Fruit fly (Drosophila melanogaster) whole organism, prepupa: ENCODE measurements around the gene CG3402.

ENCODE experiments used
- Blimp-1 ChIP-seq: fragments of 200-800 bp; sonication (Bioruptor generic); optimal IDR thresholded peaks from 3 replicates; lab custom pipeline; 2017; ENCODE audit warnings: missing biosample characterization, missing genetic modification characterization, mild to moderate bottlenecking, moderate library complexity, missing genetic modification reagents
- CG10669 ChIP-seq: fragments of 200-800 bp; sonication (Bioruptor generic); optimal IDR thresholded peaks from 3 replicates; lab custom pipeline; 2018; ENCODE audit warnings: missing biosample characterization, mild to moderate bottlenecking, missing genetic modification characterization, moderate library complexity
- CG11294 ChIP-seq: fragments of 200-800 bp; sonication (Bioruptor generic); IDR thresholded peaks from 2 replicates; pipeline ENCODE4 v1.3.6; 2022; ENCODE audit warnings: missing biosample characterization, missing genetic modification characterization
- CG15336 ChIP-seq: fragments of 200-800 bp; sonication (Bioruptor generic); IDR thresholded peaks from 2 replicates; pipeline ENCODE4 v1.3.6; 2022; ENCODE audit warnings: missing biosample characterization, missing genetic modification characterization
- CG1621 ChIP-seq: fragments of 200-800 bp; sonication (Bioruptor generic); optimal IDR thresholded peaks from 3 replicates; lab custom pipeline; 2018; ENCODE audit warnings: missing biosample characterization, mild to moderate bottlenecking, missing genetic modification characterization
- CG16779 ChIP-seq: fragments of 200-800 bp; sonication (Bioruptor generic); optimal IDR thresholded peaks from 3 replicates; lab custom pipeline; 2017; ENCODE audit warnings: missing biosample characterization, mild to moderate bottlenecking, missing genetic modification characterization
- CG3032 ChIP-seq: fragments of 200-800 bp; optimal IDR thresholded peaks from 2 replicates; lab custom pipeline; 2019; ENCODE audit warnings: missing biosample characterization, mild to moderate bottlenecking, missing genetic modification characterization, moderate library complexity
- CG31627 ChIP-seq: fragments of 200-800 bp; sonication (Bioruptor generic); optimal IDR thresholded peaks from 3 replicates; lab custom pipeline; 2016; ENCODE audit warnings: missing biosample characterization, missing genetic modification characterization
- CG32006 ChIP-seq: fragments of 200-800 bp; sonication (Bioruptor generic); optimal IDR thresholded peaks from 3 replicates; lab custom pipeline; 2017; ENCODE audit warnings: missing biosample characterization, mild to moderate bottlenecking, missing genetic modification characterization
- CG34406 ChIP-seq: fragments of 200-800 bp; sonication (Bioruptor generic); optimal IDR thresholded peaks from 3 replicates; lab custom pipeline; 2016; ENCODE audit warnings: missing biosample characterization, missing genetic modification characterization
- CG3919 ChIP-seq: fragments of 200-800 bp; sonication (Bioruptor generic); optimal IDR thresholded peaks from 3 replicates; lab custom pipeline; 2016; ENCODE audit warnings: missing biosample characterization, missing genetic modification characterization
- CG4318 ChIP-seq: fragments of 200-800 bp; sonication (Bioruptor generic); optimal IDR thresholded peaks from 3 replicates; lab custom pipeline; 2017; ENCODE audit warnings: missing biosample characterization, mild to moderate bottlenecking, missing genetic modification characterization
- CG6792 ChIP-seq: fragments of 200-800 bp; sonication (Bioruptor generic); optimal IDR thresholded peaks from 3 replicates; lab custom pipeline; 2016; ENCODE audit warnings: missing biosample characterization, missing genetic modification characterization
- CG6808 ChIP-seq: fragments of 200-800 bp; sonication (Bioruptor generic); optimal IDR thresholded peaks from 3 replicates; lab custom pipeline; 2017; ENCODE audit warnings: missing biosample characterization, missing genetic modification characterization, mild to moderate bottlenecking, moderate library complexity, missing genetic modification reagents
- CG6854 ChIP-seq: fragments of 200-800 bp; sonication (Bioruptor generic); optimal IDR thresholded peaks from 2 replicates; lab custom pipeline; 2017; ENCODE audit warnings: missing biosample characterization, mild to moderate bottlenecking, missing genetic modification characterization
- CG7368 ChIP-seq: fragments of 200-800 bp; sonication (Bioruptor generic); optimal IDR thresholded peaks from 3 replicates; lab custom pipeline; 2016; ENCODE audit warnings: missing biosample characterization, missing genetic modification characterization
- CG8119 ChIP-seq: fragments of 200-800 bp; sonication (Bioruptor generic); IDR thresholded peaks from 3 replicates; pipeline ENCODE4 v1.3.6; 2022; ENCODE audit warnings: missing biosample characterization, missing genetic modification characterization
- CG8319 ChIP-seq: fragments of 200-800 bp; sonication (Bioruptor generic); optimal IDR thresholded peaks from 3 replicates; lab custom pipeline; 2016; ENCODE audit warnings: missing biosample characterization, missing genetic modification characterization
- CG9139 ChIP-seq: fragments of 200-800 bp; sonication (Bioruptor generic); optimal IDR thresholded peaks from 3 replicates; lab custom pipeline; 2017; ENCODE audit warnings: missing biosample characterization, mild to moderate bottlenecking, missing genetic modification characterization
- Eip75B ChIP-seq: fragments of 200-800 bp; sonication (Bioruptor generic); optimal IDR thresholded peaks from 3 replicates; lab custom pipeline; 2016; ENCODE audit warnings: missing biosample characterization, missing genetic modification characterization
- Eip78C ChIP-seq: fragments of 200-800 bp; sonication (Bioruptor generic); peaks from one replicate; lab custom pipeline; 2016; ENCODE audit warnings: missing biosample characterization, missing genetic modification characterization
- Eip93F ChIP-seq: fragments of 200-800 bp; sonication (Bioruptor generic); optimal IDR thresholded peaks from 2 replicates; lab custom pipeline; 2016; ENCODE audit warnings: missing biosample characterization, mild to moderate bottlenecking, missing genetic modification characterization
- Ets21C ChIP-seq: fragments of 200-800 bp; sonication (Bioruptor generic); optimal IDR thresholded peaks from 3 replicates; lab custom pipeline; 2016; ENCODE audit warnings: missing biosample characterization, missing genetic modification characterization
- Ets96B ChIP-seq: fragments of 200-800 bp; optimal IDR thresholded peaks from 2 replicates; lab custom pipeline; 2019; ENCODE audit warnings: missing biosample characterization, mild to moderate bottlenecking, missing genetic modification characterization, moderate library complexity
- Gug ChIP-seq: fragments of 200-800 bp; sonication (Bioruptor generic); IDR thresholded peaks from 2 replicates; pipeline ENCODE4 v1.3.6; 2022; ENCODE audit warnings: missing biosample characterization, missing genetic modification characterization
- Hr39 ChIP-seq: fragments of 200-800 bp; sonication (Bioruptor generic); optimal IDR thresholded peaks from 2 replicates; lab custom pipeline; 2016; ENCODE audit warnings: missing biosample characterization, missing genetic modification characterization
- Hr4 ChIP-seq: fragments of 200-800 bp; sonication (Bioruptor generic); optimal IDR thresholded peaks from 3 replicates; lab custom pipeline; 2016; ENCODE audit warnings: missing biosample characterization, missing genetic modification characterization
- Lpt ChIP-seq: fragments of 200-800 bp; sonication (Bioruptor generic); optimal IDR thresholded peaks from 3 replicates; lab custom pipeline; 2016; ENCODE audit warnings: missing biosample characterization, missing genetic modification characterization
- Met ChIP-seq: fragments of 200-800 bp; sonication (Bioruptor generic); optimal IDR thresholded peaks from 3 replicates; lab custom pipeline; 2016; ENCODE audit warnings: missing biosample characterization, missing genetic modification characterization
- OdsH ChIP-seq: fragments of 200-800 bp; sonication (Bioruptor generic); optimal IDR thresholded peaks from 3 replicates; lab custom pipeline; 2016; ENCODE audit warnings: missing biosample characterization, missing genetic modification characterization
- Smox ChIP-seq: fragments of 200-800 bp; sonication (Bioruptor generic); optimal IDR thresholded peaks from 3 replicates; lab custom pipeline; 2016; ENCODE audit warnings: missing biosample characterization, missing genetic modification characterization
- Sox102F ChIP-seq: fragments of 200-800 bp; sonication (Bioruptor generic); optimal IDR thresholded peaks from 2 replicates; lab custom pipeline; 2016; ENCODE audit warnings: missing biosample characterization, mild to moderate bottlenecking, missing genetic modification characterization
- Sox14 ChIP-seq: fragments of 200-800 bp; sonication (Bioruptor generic); optimal IDR thresholded peaks from 3 replicates; lab custom pipeline; 2016; ENCODE audit warnings: missing biosample characterization, missing genetic modification characterization
- Sox15 ChIP-seq: fragments of 200-800 bp; sonication (Bioruptor generic); optimal IDR thresholded peaks from 3 replicates; lab custom pipeline; 2016; ENCODE audit warnings: missing biosample characterization, missing genetic modification characterization
- acj6 ChIP-seq: fragments of 200-800 bp; sonication (Bioruptor generic); optimal IDR thresholded peaks from 3 replicates; lab custom pipeline; 2016; ENCODE audit warnings: missing biosample characterization, missing genetic modification characterization
- cyc ChIP-seq: fragments of 200-800 bp; sonication (Bioruptor generic); optimal IDR thresholded peaks from 3 replicates; lab custom pipeline; 2016; ENCODE audit warnings: missing biosample characterization, missing genetic modification characterization
- dac ChIP-seq: fragments of 200-800 bp; sonication (Bioruptor generic); optimal IDR thresholded peaks from 2 replicates; lab custom pipeline; 2017; ENCODE audit warnings: missing biosample characterization, mild to moderate bottlenecking, missing genetic modification characterization
- dsx ChIP-seq: fragments of 200-800 bp; optimal IDR thresholded peaks from 3 replicates; lab custom pipeline; 2019; ENCODE audit warnings: missing biosample characterization, mild to moderate bottlenecking, missing genetic modification characterization, moderate library complexity; ENCODE audit not compliant: poor library complexity, severe bottlenecking
- eg ChIP-seq: fragments of 200-800 bp; sonication (Bioruptor generic); IDR thresholded peaks from 3 replicates; pipeline ENCODE4 v1.3.6; 2022; ENCODE audit warnings: missing biosample characterization, missing genetic modification characterization
- esn ChIP-seq: fragments of 200-800 bp; sonication (Bioruptor generic); optimal IDR thresholded peaks from 2 replicates; lab custom pipeline; 2016; ENCODE audit warnings: missing biosample characterization, mild to moderate bottlenecking, missing genetic modification characterization, moderate library complexity
- fd59A ChIP-seq: fragments of 200-800 bp; sonication (Bioruptor generic); optimal IDR thresholded peaks from 2 replicates; lab custom pipeline; 2017; ENCODE audit warnings: missing biosample characterization, mild to moderate bottlenecking, missing genetic modification characterization, missing genetic modification reagents
- fkh ChIP-seq: fragments of 200-800 bp; sonication (Bioruptor generic); optimal IDR thresholded peaks from 3 replicates; lab custom pipeline; 2017; ENCODE audit warnings: missing biosample characterization, mild to moderate bottlenecking, missing genetic modification characterization, moderate library complexity
- lz ChIP-seq: fragments of 200-800 bp; sonication (Bioruptor generic); optimal IDR thresholded peaks from 3 replicates; lab custom pipeline; 2016; ENCODE audit warnings: missing biosample characterization, missing genetic modification characterization
- net ChIP-seq: fragments of 200-800 bp; sonication (Bioruptor generic); optimal IDR thresholded peaks from 3 replicates; lab custom pipeline; 2016; ENCODE audit warnings: missing biosample characterization, missing genetic modification characterization
- salr ChIP-seq, 2 experiments: fragments of 200-800 bp; sonication (Bioruptor generic); optimal IDR thresholded peaks; 3 replicates each; lab custom pipeline; 2016 to 2018; ENCODE audit warnings: missing biosample characterization in 2 of 2, missing genetic modification characterization in 2 of 2, mild to moderate bottlenecking in 1 of 2
- spab ChIP-seq: fragments of 200-800 bp; sonication (Bioruptor generic); optimal IDR thresholded peaks from 2 replicates; lab custom pipeline; 2017; ENCODE audit warnings: missing biosample characterization, mild to moderate bottlenecking, missing genetic modification characterization, missing genetic modification reagents
- svp ChIP-seq: fragments of 200-800 bp; sonication (Bioruptor generic); peaks from one replicate; lab custom pipeline; 2016; ENCODE audit warnings: missing biosample characterization, missing genetic modification characterization
- vri ChIP-seq: fragments of 200-800 bp; sonication (Bioruptor generic); optimal IDR thresholded peaks from 3 replicates; lab custom pipeline; 2016; ENCODE audit warnings: missing biosample characterization, mild to moderate bottlenecking, missing genetic modification characterization

The CG3402 gene

dm6 chr3L:623556-623955 is 29.1 kb downstream of the CG3402 start (continued):
- TF ChIP-seq Eip93F (GFP tag; lab: Kevin White, UChicago) (no peak), Ets96B (peak; percentile 58), Gug (GFP tag; lab: Robert Waterston, UW) (peak; percentile 64), fkh (no peak), net (GFP tag; lab: Kevin White, UChicago) (no peak), CG3032 (tag; lab: Kevin White, UChicago) (peak; percentile 36), CG4318 (GFP tag; lab: Kevin White, UChicago) (no peak), svp (peak; percentile 49), salr (GFP tag; optimal IDR thresholded peaks at IDR 0.05; lab: Kevin White, UChicago) (peak in 1 of 2 experiments; percentile 2), CG8319 (GFP tag; lab: Kevin White, UChicago) (no peak), CG6792 (GFP tag; lab: Kevin White, UChicago) (no peak), fd59A (GFP tag; lab: Kevin White, UChicago) (peak; percentile 7)

dm6 chr3L:622357-622834 is 30.3 kb downstream of the CG3402 start:
- TF ChIP-seq CG6792 (GFP tag; lab: Kevin White, UChicago) (peak; percentile 65), acj6 (GFP tag; lab: Kevin White, UChicago) (peak; percentile 74), lz (peak; percentile 73), Eip75B (peak; percentile 64), Hr4 (GFP tag; lab: Kevin White, UChicago) (peak; percentile 41), CG10669 (GFP tag; lab: Kevin White, UChicago) (peak; percentile 82), eg (GFP tag; lab: Robert Waterston, UW) (peak; percentile 33; the same call in 1 of the 3 replicates), Gug (GFP tag; lab: Robert Waterston, UW) (no peak), spab (GFP tag; lab: Kevin White, UChicago) (peak; percentile 85), vri (GFP tag; lab: Kevin White, UChicago) (peak; percentile 55), CG11294 (no peak), CG7368 (GFP tag; lab: Kevin White, UChicago) (peak; percentile 31), Ets21C (GFP tag; lab: Kevin White, UChicago) (peak; percentile 53), CG34406 (GFP tag; lab: Kevin White, UChicago) (peak; percentile 59), Eip93F (GFP tag; lab: Kevin White, UChicago) (peak; percentile 3), Sox102F (peak; percentile 55), svp (peak; percentile 87), Blimp-1 (GFP tag; lab: Kevin White, UChicago) (peak; percentile 36), CG15336 (GFP tag; lab: Robert Waterston, UW) (peak; percentile 63), dsx (GFP tag; lab: Kevin White, UChicago) (peak; percentile 65), CG8319 (GFP tag; lab: Kevin White, UChicago) (peak; percentile 24), CG31627 (GFP tag; lab: Kevin White, UChicago) (peak; percentile 69), Sox15 (GFP tag; lab: Kevin White, UChicago) (peak; percentile 28), net (GFP tag; lab: Kevin White, UChicago) (peak; percentile 59), OdsH (GFP tag; lab: Kevin White, UChicago) (peak; percentile 77), CG1621 (tag; lab: Kevin White, UChicago) (peak; percentile 72), Sox14 (peak; percentile 77), CG6808 (peak; percentile 85), CG32006 (GFP tag; lab: Kevin White, UChicago) (peak; percentile 67), salr (GFP tag; optimal IDR thresholded peaks at IDR 0.05; lab: Kevin White, UChicago) (peak; percentile 68 to 70), dac (GFP tag; lab: Kevin White, UChicago) (no peak), Hr39 (GFP tag; lab: Kevin White, UChicago) (peak; percentile 74), CG3032 (tag; lab: Kevin White, UChicago) (peak; percentile 89), Smox (peak; percentile 68), esn (peak; percentile 82), CG16779 (peak; percentile 67), Ets96B (peak; percentile 88), cyc (GFP tag; lab: Kevin White, UChicago) (peak; percentile 58), Eip78C (GFP tag; lab: Kevin White, UChicago) (peak; percentile 93), CG3919 (peak; percentile 72), CG8119 (peak; percentile 68), CG6854 (GFP tag; lab: Kevin White, UChicago) (no peak), Met (GFP tag; lab: Kevin White, UChicago) (peak; percentile 80), Lpt (GFP tag; lab: Kevin White, UChicago) (peak; percentile 39), CG9139 (GFP tag; lab: Kevin White, UChicago) (peak; percentile 67)
